Worm (Caenorhabditis elegans): ENCODE measurements around the gene Y73B6A.3.

Gene Y73B6A.3

DNA sequence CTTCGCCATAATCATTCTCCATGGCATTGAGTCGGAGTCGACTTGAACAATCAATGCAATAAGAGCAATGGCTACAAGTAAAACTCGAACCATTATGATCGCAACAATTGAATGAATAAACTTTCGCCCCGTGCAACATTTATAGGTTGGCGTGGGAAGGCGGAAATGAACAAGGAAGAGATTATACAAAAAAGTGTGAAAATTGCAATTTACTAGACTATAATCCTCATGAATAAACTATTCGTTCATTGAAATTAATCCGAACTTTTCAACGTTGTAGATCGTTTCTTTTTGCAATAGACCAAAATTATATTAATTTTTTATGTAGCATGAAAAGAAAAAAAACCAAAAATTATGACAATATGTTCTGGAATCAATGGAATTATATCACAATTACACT is at the start of gene Y73B6A.3:
Y73B6A.3 (minus strand) TSS at position 101 of the 400 bp plus-strand sequence.
- TF ChIP-seq unc-62 (GFP tag; optimal IDR thresholded peaks at IDR 0.05): no peak

DNA sequence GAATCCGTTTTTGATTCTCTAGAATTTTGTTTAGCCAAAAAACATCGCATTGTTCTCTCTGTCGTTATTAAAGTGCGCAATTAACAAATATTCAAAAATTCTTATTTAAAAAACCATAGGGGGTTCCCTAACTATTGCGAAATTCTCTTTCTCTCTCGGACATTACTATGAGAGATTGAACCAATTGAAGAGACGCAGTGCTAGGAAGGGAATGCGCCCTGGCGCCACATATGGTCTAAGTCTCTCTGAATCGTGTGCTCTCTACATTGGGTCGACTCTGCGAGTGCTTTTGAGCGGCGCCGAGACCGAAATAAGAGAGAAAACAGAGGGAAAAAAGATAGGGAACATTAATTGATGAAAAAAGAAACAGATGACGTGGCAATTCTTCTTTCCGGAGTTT is 45.8 kb upstream of the Y73B6A.3 start:
- TF ChIP-seq unc-62 (GFP tag; optimal IDR thresholded peaks at IDR 0.05): no peak

DNA sequence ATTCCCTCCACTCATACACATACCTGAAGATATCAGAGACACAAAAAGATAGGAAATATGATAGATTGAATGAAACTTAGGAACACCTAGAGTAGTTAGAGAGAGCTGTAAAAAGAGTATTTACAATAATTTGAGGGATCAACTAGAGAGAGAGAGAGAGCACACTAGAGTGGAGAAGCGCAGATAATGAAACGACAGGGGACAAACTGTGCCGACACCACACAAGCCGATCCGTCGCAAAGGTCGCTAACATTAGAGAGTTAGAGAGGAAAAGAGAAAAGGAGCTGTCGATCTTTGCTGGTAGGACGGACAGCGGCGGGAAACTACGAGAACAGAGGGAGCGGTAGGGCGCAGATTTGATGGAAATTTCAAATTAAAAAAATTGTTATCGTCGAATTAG is 45.1 kb upstream of the Y73B6A.3 start, which contains the start of gene dyci-1:
dyci-1 (minus strand) TSS at position 122 of the 400 bp plus-strand sequence.
- no peak for TF ChIP-seq unc-62 (GFP tag; optimal IDR thresholded peaks at IDR 0.05)

DNA sequence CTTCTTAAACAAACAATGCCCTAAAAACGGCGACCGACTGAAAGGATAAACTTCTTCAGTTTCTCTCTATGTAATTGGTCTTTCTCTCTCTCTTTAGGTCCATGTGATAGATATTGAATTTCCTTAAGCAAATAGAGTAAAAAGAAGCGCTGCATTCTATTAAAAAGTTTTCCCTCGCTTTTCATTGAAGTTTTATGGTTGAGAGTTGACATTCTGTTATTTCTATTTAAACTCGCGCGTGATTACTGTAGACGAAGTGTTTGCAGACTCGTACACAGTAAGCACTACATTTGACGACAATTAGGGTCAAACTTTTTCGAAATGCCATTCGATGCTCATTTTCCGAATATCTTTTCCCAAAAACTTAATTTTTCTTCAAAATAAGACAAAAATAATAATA is 37.1 kb upstream of the Y73B6A.3 start:
- TF ChIP-seq unc-62 (GFP tag; optimal IDR thresholded peaks at IDR 0.05): no peak

DNA sequence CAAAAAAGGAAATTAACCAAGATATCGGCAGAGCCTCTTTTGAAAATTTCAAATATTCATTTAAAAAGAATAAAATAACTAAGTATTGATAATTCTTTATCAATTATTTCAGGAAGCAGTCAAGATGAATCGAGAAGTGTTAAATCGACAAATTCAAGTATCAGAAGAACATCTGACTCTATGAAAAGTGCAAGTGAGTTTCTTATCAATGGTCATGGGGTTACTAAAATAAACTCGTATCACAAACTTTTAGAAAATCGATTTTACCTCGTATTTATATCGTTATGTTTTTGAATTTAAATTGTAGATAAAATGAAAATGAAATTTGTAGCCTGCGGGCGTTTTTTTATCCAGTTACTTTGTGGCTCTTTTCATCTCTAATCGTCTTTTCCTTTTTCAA is 31.5 kb upstream of the Y73B6A.3 start:
- TF ChIP-seq unc-62 (GFP tag; optimal IDR thresholded peaks at IDR 0.05): no peak

DNA sequence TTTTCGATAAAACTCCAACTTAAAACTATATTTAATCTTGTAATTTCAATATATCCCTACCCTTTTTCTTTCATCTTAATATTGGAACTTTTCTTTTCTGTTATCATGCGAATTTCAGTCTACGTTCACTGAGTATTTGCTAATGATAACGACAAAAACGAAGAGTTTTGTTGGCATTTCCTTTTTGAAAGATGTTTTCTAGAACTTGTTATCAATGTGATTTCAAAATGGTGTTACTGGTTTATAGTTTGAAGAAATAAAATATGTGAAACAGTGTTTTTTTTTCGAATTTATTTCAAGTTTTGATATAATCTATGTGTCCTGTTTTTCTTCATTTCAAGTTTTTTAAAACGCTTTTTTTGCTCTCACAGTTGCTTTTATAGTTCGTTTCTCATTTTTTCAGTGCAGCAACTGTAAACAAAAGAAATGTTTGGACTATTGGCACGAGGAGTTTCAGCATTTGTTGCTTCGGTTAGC is 30.4 kb upstream of the Y73B6A.3 start, which contains the start of gene anat-1:
anat-1 (plus strand) TSS at position 427 of the 477 bp plus-strand sequence.
- TF ChIP-seq unc-62 (GFP tag; optimal IDR thresholded peaks at IDR 0.05): no peak

DNA sequence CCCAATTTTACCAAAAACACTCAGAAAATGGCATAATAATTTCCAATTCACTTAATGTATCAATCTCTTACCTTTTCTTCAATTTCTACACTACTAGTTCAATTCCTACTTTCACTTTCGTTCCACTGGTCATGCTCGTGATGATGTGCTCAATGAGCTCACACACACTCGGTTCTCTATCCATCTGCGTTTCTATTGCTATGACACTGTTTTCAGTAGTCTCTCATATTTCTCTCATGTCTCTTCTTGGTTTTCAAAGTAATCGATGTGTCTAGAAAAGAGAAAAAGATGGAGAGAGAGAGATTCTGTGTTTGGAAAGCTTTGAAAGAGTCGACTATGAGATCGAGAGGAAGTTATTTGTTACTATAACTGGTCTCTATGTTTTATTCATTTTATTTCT is 27.1 kb upstream of the Y73B6A.3 start:
- no peak for TF ChIP-seq unc-62 (GFP tag; optimal IDR thresholded peaks at IDR 0.05)

DNA sequence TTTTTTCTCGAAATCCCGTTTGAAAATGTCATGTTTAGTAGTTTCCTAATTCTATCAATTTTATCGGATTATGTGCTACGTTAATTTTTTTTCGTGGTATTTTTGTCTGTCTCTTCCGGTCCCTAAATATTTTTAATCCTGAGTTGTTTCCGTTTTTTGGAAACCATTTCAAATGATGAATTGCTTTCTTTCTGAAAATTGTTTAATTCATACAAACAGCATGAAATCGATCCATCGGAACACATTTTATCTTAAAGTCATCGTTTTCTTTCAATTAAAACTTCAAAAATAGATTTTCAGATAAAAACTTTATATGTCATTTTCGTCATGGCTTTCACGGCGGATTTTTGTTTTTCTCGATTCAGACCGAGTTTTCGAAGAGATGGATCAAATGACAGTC is 22.3 kb upstream of the Y73B6A.3 start, which contains the start of gene spd-3:
spd-3 (plus strand) TSS at position 301 of the 400 bp plus-strand sequence.
- no peak for TF ChIP-seq unc-62 (GFP tag; optimal IDR thresholded peaks at IDR 0.05)

DNA sequence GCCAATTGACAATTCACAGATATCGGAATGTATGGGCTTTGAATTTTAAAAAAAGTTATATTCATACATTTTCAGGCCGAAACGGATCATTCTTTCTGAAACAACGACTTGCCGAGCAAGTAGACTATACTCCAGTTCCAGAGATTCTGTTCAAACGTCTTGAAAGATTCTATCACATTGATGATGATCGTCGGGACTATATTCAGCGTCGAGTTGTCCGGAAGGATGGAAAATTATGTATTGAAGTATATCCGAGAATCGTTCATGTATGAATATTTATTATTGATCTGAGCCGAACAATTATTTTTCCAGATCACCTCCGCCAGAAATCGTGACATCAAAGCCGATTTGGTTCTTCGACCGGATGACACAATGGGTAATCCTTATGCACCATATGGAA is 17.5 kb upstream of the Y73B6A.3 start:
- TF ChIP-seq unc-62 (GFP tag; optimal IDR thresholded peaks at IDR 0.05): no peak

DNA sequence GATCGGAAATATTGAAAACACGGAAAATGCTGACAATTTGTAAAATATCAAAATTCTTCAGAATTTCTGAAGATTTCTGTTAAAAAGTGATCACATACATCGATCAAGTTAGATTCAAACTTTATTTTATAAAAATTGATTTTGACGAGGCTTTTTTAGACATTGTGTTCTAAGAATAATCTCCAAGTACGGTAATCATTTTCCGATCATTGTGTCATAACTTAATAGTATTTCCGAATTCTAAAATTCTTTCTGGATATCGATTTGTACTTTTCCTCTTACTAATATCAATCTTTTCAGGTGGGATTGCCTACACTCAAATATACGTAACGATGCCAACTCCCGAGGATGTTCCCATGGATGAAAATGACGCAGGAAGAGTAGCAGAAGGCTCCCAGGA is 16.9 kb upstream of the Y73B6A.3 start, which contains the start of gene usp-4:
usp-4 (plus strand) TSS at position 301 of the 400 bp plus-strand sequence.
- TF ChIP-seq unc-62 (GFP tag; optimal IDR thresholded peaks at IDR 0.05): no peak

DNA sequence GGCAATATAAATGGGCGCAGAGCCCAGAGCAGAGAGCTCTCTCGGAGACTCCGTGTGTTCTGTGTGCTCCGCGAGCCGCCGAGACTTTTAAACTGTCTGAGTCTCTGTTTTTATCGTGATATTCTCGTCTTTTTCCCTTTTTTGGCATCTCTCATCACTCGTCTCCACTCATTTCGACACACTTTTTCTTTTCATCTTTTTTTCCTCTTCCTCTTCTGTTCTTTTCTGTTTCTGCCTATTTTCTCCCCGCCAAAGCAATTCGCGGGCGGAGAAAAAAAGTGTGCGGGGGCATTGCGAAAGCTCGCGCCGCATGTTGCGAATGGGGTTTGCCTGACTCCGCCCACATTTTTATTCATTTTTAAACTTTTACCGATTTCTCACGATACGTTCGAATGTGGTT is 16.3 kb upstream of the Y73B6A.3 start:
- TF ChIP-seq unc-62 (GFP tag; optimal IDR thresholded peaks at IDR 0.05): no peak

DNA sequence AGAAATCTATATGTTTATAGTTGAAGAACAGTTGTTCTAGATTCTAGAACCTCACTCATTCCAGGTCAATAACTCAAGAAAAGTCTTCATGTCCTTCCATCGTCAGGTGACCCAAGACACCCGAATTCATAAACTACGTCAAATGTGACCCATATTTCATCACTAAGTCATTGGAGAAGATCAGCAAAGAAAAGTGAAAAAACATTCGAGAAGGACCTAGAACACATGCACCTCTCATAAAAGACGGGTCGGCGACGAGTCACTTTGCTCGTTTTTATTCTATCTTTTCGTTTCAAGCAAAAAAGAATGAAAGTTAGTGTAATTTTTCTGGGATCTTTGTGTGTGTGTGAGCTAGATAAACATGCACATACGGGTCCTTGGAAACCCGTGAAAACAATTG is 11.1 kb upstream of the Y73B6A.3 start:
- TF ChIP-seq unc-62 (GFP tag; optimal IDR thresholded peaks at IDR 0.05): no peak

DNA sequence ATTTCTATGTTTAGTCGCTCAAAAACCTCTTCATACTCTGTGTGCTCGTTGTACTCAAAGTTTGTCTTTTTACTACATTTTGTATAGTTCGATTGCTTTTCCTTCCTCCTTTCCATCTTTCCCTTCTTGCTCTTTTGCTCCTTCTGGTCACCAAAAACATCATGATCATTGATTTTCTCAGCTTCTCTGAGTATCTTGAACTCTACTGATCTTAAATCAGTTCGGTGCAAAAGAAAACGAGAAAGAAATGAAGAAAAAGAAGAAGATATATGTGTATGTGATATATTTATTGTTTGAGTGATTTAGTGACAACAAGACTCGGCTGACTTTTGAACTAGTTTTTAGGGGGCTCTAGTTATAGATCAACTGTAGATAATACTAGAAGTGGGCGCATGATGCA is 10.0 kb upstream of the Y73B6A.3 start:
- no peak for TF ChIP-seq unc-62 (GFP tag; optimal IDR thresholded peaks at IDR 0.05)

DNA sequence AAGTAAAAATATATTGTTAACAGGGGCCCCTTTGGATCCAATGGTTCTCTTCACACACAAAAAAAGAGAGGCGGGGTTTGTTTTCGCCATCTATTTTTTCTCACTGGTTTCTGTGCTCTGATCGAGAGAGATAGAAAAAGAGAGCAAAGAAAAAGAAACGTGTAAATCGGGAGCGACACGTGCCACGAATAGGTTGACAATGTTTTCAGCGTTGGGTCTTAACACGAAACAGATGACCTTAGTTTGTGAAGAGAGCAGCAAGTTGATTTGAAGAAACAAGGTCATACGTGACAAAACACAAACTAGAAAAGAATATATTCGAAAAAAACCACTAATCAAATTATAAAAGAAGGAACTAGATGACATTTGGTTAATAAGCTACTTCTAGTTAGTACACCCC is 8.4 kb upstream of the Y73B6A.3 start, which contains the start of gene lin-45:
lin-45 (minus strand) TSS at position 82 of the 400 bp plus-strand sequence.
- TF ChIP-seq unc-62 (GFP tag; optimal IDR thresholded peaks at IDR 0.05): no peak

DNA sequence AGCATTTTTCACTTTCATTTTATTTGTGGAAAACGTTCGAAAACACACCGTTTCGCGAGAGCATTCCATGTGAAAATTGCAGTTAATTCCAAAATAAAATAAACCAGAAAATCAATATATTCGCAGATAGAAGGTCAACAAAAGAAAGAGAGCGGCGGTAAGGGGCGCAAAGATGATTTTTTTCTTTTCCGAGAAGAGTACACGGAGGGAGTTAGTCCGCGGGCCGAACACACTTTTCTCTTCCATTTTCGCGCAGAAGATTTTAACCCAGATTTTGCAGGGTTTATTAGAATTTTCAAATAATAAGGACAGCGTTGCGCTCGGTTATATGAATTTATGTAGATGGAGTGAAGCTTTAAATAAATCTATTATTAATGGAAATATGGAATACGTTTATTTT is 7.6 kb upstream of the Y73B6A.3 start:
- no peak for TF ChIP-seq unc-62 (GFP tag; optimal IDR thresholded peaks at IDR 0.05)

DNA sequence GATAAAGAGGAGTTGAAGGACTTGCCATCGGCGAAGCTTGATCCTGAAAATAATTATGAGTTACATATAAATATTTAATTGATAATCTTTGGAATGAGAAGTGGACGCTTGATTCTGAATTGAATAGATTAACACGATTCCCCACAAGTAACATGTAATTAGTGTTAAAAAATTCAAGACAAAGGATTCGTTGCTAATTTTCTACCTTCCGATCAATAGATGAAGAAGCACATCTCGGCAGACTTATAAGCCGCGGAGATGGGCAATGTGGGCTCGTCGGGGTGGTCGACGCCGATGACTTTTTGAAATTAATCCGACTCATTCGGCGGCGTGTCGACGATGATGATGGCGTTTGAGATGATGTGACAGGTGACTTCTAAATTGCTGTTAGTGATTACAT is 7.0 kb upstream of the Y73B6A.3 start:
- no peak for TF ChIP-seq unc-62 (GFP tag; optimal IDR thresholded peaks at IDR 0.05)

DNA sequence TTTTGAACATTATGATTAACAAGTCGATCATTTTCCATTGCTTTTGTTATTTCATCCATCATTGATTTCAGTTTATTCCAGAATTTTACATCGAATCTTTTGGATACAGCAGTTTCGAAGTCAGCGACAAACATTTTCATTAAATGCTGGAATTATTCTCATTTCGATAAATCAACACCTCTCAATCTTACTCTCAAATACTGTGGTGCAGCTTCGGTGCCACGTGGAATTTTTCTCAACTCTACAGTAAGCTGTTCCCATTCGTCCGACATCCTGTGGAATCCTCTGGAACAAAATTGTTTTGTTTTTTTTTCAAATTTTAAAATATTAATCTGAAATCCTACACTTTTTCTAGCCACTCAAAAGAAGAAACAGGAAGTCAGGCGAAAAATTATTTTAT is 2.1 kb upstream of the Y73B6A.3 start, which contains the start of gene smg-7:
smg-7 (minus strand) TSS at position 285 of the 400 bp plus-strand sequence.
- TF ChIP-seq unc-62 (GFP tag; optimal IDR thresholded peaks at IDR 0.05): no peak
